Worm (Caenorhabditis elegans) whole organism, L4 larva: ENCODE results near the gene C01B10.9.

Experiments
- lin-39 ChIP-seq: fragments of 150-350 bp; optimal IDR thresholded peaks from 2 replicates; lab custom pipeline; 2014; ENCODE audit warnings: missing biosample characterization, missing genetic modification reagents, missing genetic modification characterization
- snpc-4 ChIP-seq: fragments of 150-350 bp; optimal IDR thresholded peaks from 2 replicates; lab custom pipeline; 2014; ENCODE audit warnings: missing biosample characterization, missing genetic modification characterization
- zag-1 ChIP-seq: fragments of 150-350 bp; optimal IDR thresholded peaks from 2 replicates; lab custom pipeline; 2014; ENCODE audit warnings: missing biosample characterization, missing genetic modification characterization

DNA sequence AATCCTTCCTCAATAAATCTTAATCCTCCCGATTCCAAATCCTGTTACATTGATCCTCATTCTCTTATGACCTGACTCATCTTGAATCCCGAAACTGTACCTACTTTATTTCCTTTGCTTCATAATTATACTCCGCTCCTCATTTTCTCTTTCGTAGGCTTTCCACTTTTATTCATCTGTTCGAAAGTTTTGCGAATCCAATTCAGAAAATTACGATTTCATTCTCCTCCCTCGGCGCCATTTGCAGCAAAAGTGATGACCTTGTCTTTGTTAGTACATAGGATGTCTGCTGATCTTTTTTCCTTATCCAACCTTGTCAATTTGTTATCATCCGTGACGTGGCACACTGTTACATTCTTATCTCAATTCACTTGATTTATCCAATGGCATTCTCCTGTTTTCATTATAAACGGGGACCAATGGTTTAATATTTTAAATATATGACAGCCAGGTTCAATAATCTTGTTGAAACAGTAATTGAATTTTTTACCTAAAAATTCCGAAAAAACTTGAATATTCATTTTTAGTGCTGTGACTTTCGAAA is 20.5 kb downstream of the C01B10.9 start:
- TF ChIP-seq zag-1 (tag; lab: Kevin White, UChicago) (no peak), snpc-4 (no peak), lin-39 (no peak)
